Fruit fly (Drosophila melanogaster) whole organism, embryonic: ENCODE data around the gene Faa.

ENCODE experiments used
- Aef1 ChIP-seq: fragments of 200-800 bp; sonication (Bioruptor generic); IDR thresholded peaks from 3 replicates; pipeline ENCODE4 v1.3.6; 2022; ENCODE audit warnings: missing biosample characterization, missing genetic modification characterization
- Bteb2 ChIP-seq: fragments of 200-800 bp; sonication (Bioruptor generic); optimal IDR thresholded peaks from 2 replicates; lab custom pipeline; 2016; ENCODE audit warnings: missing biosample characterization, missing genetic modification characterization
- CG10654 ChIP-seq: fragments of 200-800 bp; sonication (Bioruptor generic); optimal IDR thresholded peaks from 2 replicates; lab custom pipeline; 2016; ENCODE audit warnings: missing biosample characterization, missing genetic modification characterization
- CG11398 ChIP-seq: fragments of 200-800 bp; sonication (Bioruptor generic); optimal IDR thresholded peaks from 2 replicates; lab custom pipeline; 2016; ENCODE audit warnings: missing biosample characterization, missing genetic modification characterization
- CG11456 ChIP-seq: fragments of 200-800 bp; sonication (Bioruptor generic); IDR thresholded peaks from 3 replicates; pipeline ENCODE4 v1.3.6; 2022; ENCODE audit warnings: missing biosample characterization, missing genetic modification characterization
- CG11504 ChIP-seq: fragments of 200-800 bp; sonication (Bioruptor generic); optimal IDR thresholded peaks from 3 replicates; lab custom pipeline; 2019; ENCODE audit warnings: missing biosample characterization, mild to moderate bottlenecking, missing genetic modification characterization, moderate library complexity
- CG14441 ChIP-seq: fragments of 200-800 bp; sonication (Bioruptor generic); IDR thresholded peaks from 2 replicates; pipeline ENCODE4 v1.3.6; 2022; ENCODE audit warnings: missing biosample characterization, missing genetic modification characterization
- CG14710 ChIP-seq: fragments of 200-800 bp; sonication (Bioruptor generic); optimal IDR thresholded peaks from 3 replicates; lab custom pipeline; 2019; ENCODE audit warnings: missing biosample characterization, mild to moderate bottlenecking, missing genetic modification characterization, moderate library complexity
- CG1602 ChIP-seq: fragments of 200-800 bp; sonication (Bioruptor generic); optimal IDR thresholded peaks from 3 replicates; lab custom pipeline; 2016; ENCODE audit warnings: missing biosample characterization, missing genetic modification characterization
- CG17359 ChIP-seq: fragments of 200-800 bp; sonication (Bioruptor generic); optimal IDR thresholded peaks from 3 replicates; lab custom pipeline; 2018; ENCODE audit warnings: missing biosample characterization, mild to moderate bottlenecking, missing genetic modification characterization, moderate library complexity
- CG17568 ChIP-seq: fragments of 200-800 bp; sonication (Bioruptor generic); optimal IDR thresholded peaks from 2 replicates; lab custom pipeline; 2018; ENCODE audit warnings: missing biosample characterization, mild to moderate bottlenecking, missing genetic modification characterization, moderate library complexity
- CG2712 ChIP-seq: fragments of 200-800 bp; optimal IDR thresholded peaks from 3 replicates; lab custom pipeline; 2019; ENCODE audit warnings: missing biosample characterization, mild to moderate bottlenecking, missing genetic modification characterization, moderate library complexity
- CG30403 ChIP-seq: fragments of 200-800 bp; sonication (Bioruptor generic); optimal IDR thresholded peaks from 3 replicates; lab custom pipeline; 2016; ENCODE audit warnings: missing biosample characterization, missing genetic modification characterization
- CG32532 ChIP-seq: fragments of 200-800 bp; sonication (Bioruptor generic); IDR thresholded peaks from 2 replicates; pipeline ENCODE4 v1.3.6; 2022; ENCODE audit warnings: missing biosample characterization, missing genetic modification characterization
- CG33213 ChIP-seq: fragments of 200-800 bp; sonication (Bioruptor generic); optimal IDR thresholded peaks from 3 replicates; lab custom pipeline; 2016; ENCODE audit warnings: missing biosample characterization, missing genetic modification characterization
- CG6689 ChIP-seq: fragments of 200-800 bp; sonication (Bioruptor generic); IDR thresholded peaks from 2 replicates; pipeline ENCODE4 v1.3.6; 2022; ENCODE audit warnings: missing biosample characterization, missing genetic modification characterization
- CG7839 ChIP-seq: fragments of 200-800 bp; sonication (Bioruptor generic); optimal IDR thresholded peaks from 3 replicates; lab custom pipeline; 2018; ENCODE audit warnings: missing biosample characterization, mild to moderate bottlenecking, missing genetic modification characterization, moderate library complexity
- CG8478 ChIP-seq: fragments of >200 bp; optimal IDR thresholded peaks from 2 replicates; lab custom pipeline; 2018
- CTCF ChIP-seq: fragments of 200-800 bp; sonication (Bioruptor generic); optimal IDR thresholded peaks from 2 replicates; lab custom pipeline; 2017; ENCODE audit warnings: missing biosample characterization, mild to moderate bottlenecking, missing genetic modification characterization, moderate library complexity
- Dll ChIP-seq: fragments of 200-800 bp; sonication (Bioruptor generic); IDR thresholded peaks from 4 replicates; pipeline ENCODE4 v1.3.6; 2022; ENCODE audit warnings: missing biosample characterization, missing genetic modification characterization; ENCODE audit not compliant: partially characterized antibody
- Doc3 ChIP-seq: fragments of 200-800 bp; sonication (Bioruptor generic); IDR thresholded peaks from 3 replicates; pipeline ENCODE4 v1.3.6; 2022; ENCODE audit warnings: missing biosample characterization, missing genetic modification characterization; ENCODE audit not compliant: partially characterized antibody
- Eip74EF ChIP-seq, 2 experiments: fragments of 200-800 bp in 1 of 2; fragments of >200 bp in 1 of 2; sonication (Bioruptor generic) in 1 of 2; optimal IDR thresholded peaks; 2 replicates each; lab custom pipeline; 2017 to 2019; ENCODE audit warnings: missing biosample characterization in 2 of 2, missing genetic modification characterization in 2 of 2, mild to moderate bottlenecking in 1 of 2, moderate library complexity in 1 of 2
- Ets65A ChIP-seq: fragments of 200-800 bp; sonication (Bioruptor generic); peaks from one replicate; lab custom pipeline; 2016; ENCODE audit warnings: missing biosample characterization, missing genetic modification characterization
- GATAe ChIP-seq: fragments of 200-800 bp; sonication (Bioruptor generic); conservative IDR thresholded peaks from 2 replicates; pipeline ENCODE4 v1.3.6; 2022; ENCODE audit warnings: missing biosample characterization, missing genetic modification characterization
- Hmx ChIP-seq: fragments of 200-800 bp; sonication (Bioruptor generic); optimal IDR thresholded peaks from 2 replicates; lab custom pipeline; 2016; ENCODE audit warnings: missing biosample characterization, missing genetic modification characterization
- Hr78 ChIP-seq, 2 experiments: fragments of 200-800 bp in 1 of 2; fragments of >200 bp in 1 of 2; sonication (Bioruptor generic) in 1 of 2; optimal IDR thresholded peaks; 2 replicates each; lab custom pipeline; 2017 to 2019; ENCODE audit warnings: missing biosample characterization in 2 of 2, missing genetic modification characterization in 2 of 2, mild to moderate bottlenecking in 1 of 2, moderate library complexity in 1 of 2
- Med ChIP-seq: fragments of 200-800 bp; sonication (Bioruptor generic); peaks from one replicate; lab custom pipeline; 2016; ENCODE audit warnings: missing biosample characterization, missing genetic modification characterization, mild to moderate bottlenecking, inconsistent platforms, moderate library complexity
- NFAT ChIP-seq: fragments of 200-800 bp; sonication (Bioruptor generic); IDR thresholded peaks from 2 replicates; pipeline ENCODE4 v1.3.6; 2022; ENCODE audit warnings: missing biosample characterization, missing genetic modification characterization
- Nf-YC ChIP-seq: fragments of 200-800 bp; optimal IDR thresholded peaks from 3 replicates; lab custom pipeline; 2019; ENCODE audit warnings: missing biosample characterization, mild to moderate bottlenecking, missing genetic modification characterization, moderate library complexity
- Optix ChIP-seq: fragments of 200-800 bp; sonication (Bioruptor generic); IDR thresholded peaks from 3 replicates; pipeline ENCODE4 v1.3.6; 2022; ENCODE audit warnings: missing biosample characterization, missing genetic modification characterization
- Ptx1 ChIP-seq: fragments of 200-800 bp; sonication (Bioruptor generic); IDR thresholded peaks from 2 replicates; pipeline ENCODE4 v1.3.6; 2022; ENCODE audit warnings: missing biosample characterization, missing genetic modification characterization
- amos ChIP-seq: fragments of 200-800 bp; sonication (Bioruptor generic); IDR thresholded peaks from 2 replicates; pipeline ENCODE4 v1.3.6; 2022; ENCODE audit warnings: missing biosample characterization, missing genetic modification characterization; ENCODE audit not compliant: partially characterized antibody
- btn ChIP-seq: fragments of 200-800 bp; sonication (Bioruptor generic); optimal IDR thresholded peaks from 2 replicates; lab custom pipeline; 2016; ENCODE audit warnings: missing biosample characterization, missing genetic modification characterization
- chm ChIP-seq: fragments of 200-800 bp; sonication (Bioruptor generic); IDR thresholded peaks from 2 replicates; pipeline ENCODE4 v1.3.6; 2022; ENCODE audit warnings: missing biosample characterization, missing genetic modification characterization
- dati ChIP-seq: fragments of 200-800 bp; sonication (Bioruptor generic); IDR thresholded peaks from 2 replicates; pipeline ENCODE4 v1.3.6; 2022; ENCODE audit warnings: missing biosample characterization, missing genetic modification characterization
- dimm ChIP-seq: fragments of 200-800 bp; sonication (Bioruptor generic); IDR thresholded peaks from 2 replicates; pipeline ENCODE4 v1.3.6; 2022; ENCODE audit warnings: missing biosample characterization, missing genetic modification characterization
- her ChIP-seq: fragments of 200-800 bp; sonication (Bioruptor generic); optimal IDR thresholded peaks from 2 replicates; lab custom pipeline; 2016; ENCODE audit warnings: missing biosample characterization, missing genetic modification characterization
- klu ChIP-seq: fragments of 200-800 bp; sonication (Bioruptor generic); IDR thresholded peaks from 2 replicates; pipeline ENCODE4 v1.3.6; 2022; ENCODE audit warnings: missing biosample characterization, missing genetic modification characterization
- lola ChIP-seq, 3 experiments: fragments of >200 bp in 2 of 3; fragments of 200-800 bp in 1 of 3; sonication (Bioruptor generic) in 1 of 3; optimal IDR thresholded peaks; 2 replicates each; lab custom pipeline; 2017 to 2019; ENCODE audit warnings: missing biosample characterization in 3 of 3, missing genetic modification characterization in 3 of 3, mild to moderate bottlenecking in 1 of 3, moderate library complexity in 1 of 3
- mam ChIP-seq: fragments of 200-800 bp; sonication (Bioruptor generic); optimal IDR thresholded peaks from 3 replicates; lab custom pipeline; 2016; ENCODE audit warnings: missing biosample characterization, missing genetic modification characterization
- phol ChIP-seq: fragments of 200-800 bp; sonication (Bioruptor generic); optimal IDR thresholded peaks from 3 replicates; lab custom pipeline; 2018; ENCODE audit warnings: missing biosample characterization, mild to moderate bottlenecking, missing genetic modification characterization, moderate library complexity
- prd ChIP-seq, 3 experiments: fragments of >200 bp in 2 of 3; fragments of 200-800 bp in 1 of 3; sonication (Bioruptor generic) in 1 of 3; optimal IDR thresholded peaks in 2 of 3; IDR thresholded peaks in 1 of 3; 2 replicates in 2 of 3; 3 replicates in 1 of 3; pipeline versions ENCODE4 v1.3.6 to Lab custom; 2017 to 2022; ENCODE audit warnings: missing biosample characterization in 1 of 3, missing genetic modification characterization in 1 of 3
- pzg ChIP-seq: fragments of 200-800 bp; sonication (Bioruptor generic); optimal IDR thresholded peaks from 3 replicates; lab custom pipeline; 2018; ENCODE audit warnings: missing biosample characterization, mild to moderate bottlenecking, missing genetic modification characterization, moderate library complexity
- row ChIP-seq: fragments of 200-800 bp; sonication (Bioruptor generic); IDR thresholded peaks from 3 replicates; pipeline ENCODE4 v1.3.6; 2022; ENCODE audit warnings: missing biosample characterization, missing genetic modification characterization
- scrt ChIP-seq: fragments of 200-800 bp; sonication (Bioruptor generic); optimal IDR thresholded peaks from 2 replicates; lab custom pipeline; 2018; ENCODE audit warnings: missing biosample characterization, mild to moderate bottlenecking, missing genetic modification characterization, moderate library complexity
- sr ChIP-seq: fragments of 200-800 bp; sonication (Bioruptor generic); IDR thresholded peaks from 3 replicates; pipeline ENCODE4 v1.3.6; 2022; ENCODE audit warnings: missing biosample characterization, missing genetic modification characterization
- vvl ChIP-seq: fragments of 200-800 bp; sonication (Bioruptor generic); IDR thresholded peaks from 2 replicates; pipeline ENCODE4 v1.3.6; 2022; ENCODE audit warnings: missing biosample characterization, missing genetic modification characterization
- wek ChIP-seq: fragments of 200-800 bp; sonication (Bioruptor generic); optimal IDR thresholded peaks from 3 replicates; lab custom pipeline; 2018; ENCODE audit warnings: missing biosample characterization, mild to moderate bottlenecking, missing genetic modification characterization, moderate library complexity
- wor ChIP-seq: fragments of 200-800 bp; sonication (Bioruptor generic); IDR thresholded peaks from 2 replicates; pipeline ENCODE4 v1.3.6; 2022; ENCODE audit warnings: missing biosample characterization, missing genetic modification characterization

The Faa gene

dm6 chr3L:4044497-4044896 is 29.3 kb downstream of the Faa start (continued):
- peak; percentile 32 for TF ChIP-seq CG17359 (tag; lab: Kevin White, UChicago)
- peak; percentile 2 for TF ChIP-seq phol (tag; lab: Kevin White, UChicago)
- no peak for TF ChIP-seq CG6689
- no peak for TF ChIP-seq CG17568 (GFP tag; lab: Kevin White, UChicago)
- no peak for TF ChIP-seq CG30403
- TF ChIP-seq CG2712, result peak; percentile 15
- no peak for TF ChIP-seq wor (GFP tag; lab: Robert Waterston, UW)
- TF ChIP-seq CG11456 (GFP tag; lab: Robert Waterston, UW), result no peak
- peak; percentile 41 for TF ChIP-seq CG14441
- TF ChIP-seq row, result 0 out of 3 replicates have a peak, but pooled peaks have one; percentile 9
- TF ChIP-seq NFAT (GFP tag; lab: Robert Waterston, UW), result no peak
- peak; percentile 36; the same call in 1 of the 2 replicates for TF ChIP-seq Ptx1 (GFP tag; lab: Robert Waterston, UW)
- TF ChIP-seq scrt (GFP tag; lab: Kevin White, UChicago), result no peak
- TF ChIP-seq btn (GFP tag; lab: Kevin White, UChicago), result no peak
- TF ChIP-seq her (GFP tag; lab: Kevin White, UChicago), result no peak
- no peak for TF ChIP-seq Ets65A (GFP tag; lab: Kevin White, UChicago)

dm6 chr3L:4040247-4040925 is 33.4 kb downstream of the Faa start, which contains the start of the genes CG11593 and Rcd5:
TSS of gene CG11593 (minus strand) at chr3L:4040482.
TSS of gene Rcd5 (plus strand) at chr3L:4040529.
- no peak for TF ChIP-seq Hr78 (GFP tag; optimal IDR thresholded peaks at IDR 0.05; lab: Kevin White, UChicago)
- TF ChIP-seq Hmx (GFP tag; lab: Kevin White, UChicago), result no peak
- TF ChIP-seq CG33213 (GFP tag; lab: Kevin White, UChicago), result no peak
- TF ChIP-seq CG11504 (tag; lab: Kevin White, UChicago), result no peak
- no peak for TF ChIP-seq Dll
- TF ChIP-seq mam, result peak; percentile 46
- TF ChIP-seq CG10654 (GFP tag; lab: Kevin White, UChicago), result peak; percentile 65
- TF ChIP-seq dati (GFP tag; lab: Robert Waterston, UW), result no peak
- TF ChIP-seq klu (GFP tag; lab: Robert Waterston, UW), result peak; percentile 54; the same call in 1 of the 2 replicates
- peak; percentile 76 for TF ChIP-seq Optix (GFP tag; lab: Robert Waterston, UW)
- peak; percentile 70 for TF ChIP-seq GATAe
- TF ChIP-seq CG1602 (GFP tag; lab: Kevin White, UChicago), result peak; percentile 72
- peak; percentile 17 for TF ChIP-seq Bteb2 (GFP tag; lab: Kevin White, UChicago)
- peak; percentile 90 for TF ChIP-seq Aef1 (GFP tag; lab: Robert Waterston, UW)
- TF ChIP-seq CG14710 (tag; lab: Kevin White, UChicago), result peak; percentile 96
- TF ChIP-seq CG8478 (lab: Kevin White, UChicago), result no peak
- TF ChIP-seq dimm (GFP tag; lab: Robert Waterston, UW), result no peak
- peak; percentile 13; the same call in 1 of the 2 replicates for TF ChIP-seq amos
- peak; percentile 81 for TF ChIP-seq NFAT (GFP tag; lab: Robert Waterston, UW)
- no peak for TF ChIP-seq scrt (GFP tag; lab: Kevin White, UChicago)
- no peak for TF ChIP-seq Nf-YC (tag; lab: Kevin White, UChicago)
- TF ChIP-seq vvl (GFP tag; lab: Robert Waterston, UW), result peak; percentile 83
- no peak for TF ChIP-seq chm (GFP tag; lab: Robert Waterston, UW)
- peak; percentile 87 for TF ChIP-seq CG32532 (GFP tag; lab: Robert Waterston, UW)
- no peak for TF ChIP-seq Doc3 (GFP tag; lab: Robert Waterston, UW)
- TF ChIP-seq Eip74EF (GFP tag; optimal IDR thresholded peaks at IDR 0.05; lab: Kevin White, UChicago), result no peak
- TF ChIP-seq CTCF (GFP tag; lab: Kevin White, UChicago), result peak; percentile 50
- TF ChIP-seq pzg, result peak; percentile 66
- no peak for TF ChIP-seq prd (optimal IDR thresholded peaks at IDR 0.05; lab: Kevin White, UChicago)
- TF ChIP-seq prd (GFP tag; IDR thresholded peaks at IDR 0.05; lab: Robert Waterston, UW), result peak; percentile 92
- no peak for TF ChIP-seq CG11398 (GFP tag; lab: Kevin White, UChicago)
- no peak for TF ChIP-seq Med (GFP tag; lab: Kevin White, UChicago)
- TF ChIP-seq CG7839 (tag; lab: Kevin White, UChicago), result no peak
- TF ChIP-seq sr (GFP tag; lab: Robert Waterston, UW), result peak; percentile 54; the same call in 1 of the 3 replicates
- TF ChIP-seq lola (GFP tag; optimal IDR thresholded peaks at IDR 0.05; lab: Kevin White, UChicago), result no peak
- no peak for TF ChIP-seq wek (GFP tag; lab: Kevin White, UChicago)
